Fruit fly (Drosophila melanogaster): Measurements from ENCODE around the gene for.

- TF ChIP-seq CG5204 (GFP tag; optimal IDR thresholded peaks at IDR 0.05) (no peak), kay (GFP tag; ENCODE audit: borderline replicate concordance) (peak; percentile 86), CG14711 (tag; optimal IDR thresholded peaks at IDR 0.05) (no peak), cic (GFP tag; optimal IDR thresholded peaks at IDR 0.05) (peak; percentile 71), Clk (GFP tag; optimal IDR thresholded peaks at IDR 0.05) (peak; percentile 20), bab1 (GFP tag; optimal IDR thresholded peaks at IDR 0.05) (no peak), toe (GFP tag; optimal IDR thresholded peaks at IDR 0.05) (no peak), Crg-1 (GFP tag; optimal IDR thresholded peaks at IDR 0.05) (peak; percentile 83), pad (GFP tag; optimal IDR thresholded peaks at IDR 0.05) (peak; percentile 5)
Measured at dm6 chr2L:3628819-3629218, 27.9 kb downstream of the for start.

Data from whole organism, adult.